Fruit fly (Drosophila melanogaster) whole organism, pupa: Measurements from ENCODE around the gene Kdm3.

Experiments
- CG10348 ChIP-seq: fragments of 200-800 bp; sonication (Bioruptor generic); IDR thresholded peaks from 2 replicates; pipeline ENCODE4 v1.3.6; 2022; ENCODE audit warnings: missing biosample characterization, missing genetic modification characterization
- CG12605 ChIP-seq: fragments of 200-800 bp; sonication (Bioruptor generic); IDR thresholded peaks from 2 replicates; pipeline ENCODE4 v1.3.6; 2022; ENCODE audit warnings: missing biosample characterization, missing genetic modification characterization
- CG13204 ChIP-seq: fragments of 200-800 bp; sonication (Bioruptor generic); optimal IDR thresholded peaks from 2 replicates; lab custom pipeline; 2018; ENCODE audit warnings: missing biosample characterization, mild to moderate bottlenecking, missing genetic modification characterization, moderate library complexity
- CG14655 ChIP-seq: fragments of 200-800 bp; sonication (Bioruptor generic); optimal IDR thresholded peaks from 3 replicates; lab custom pipeline; 2017; ENCODE audit warnings: mild to moderate bottlenecking, missing biosample characterization, missing genetic modification reagents, missing genetic modification characterization
- CG15710 ChIP-seq: fragments of 200-800 bp; sonication (Bioruptor generic); optimal IDR thresholded peaks from 2 replicates; lab custom pipeline; 2018; ENCODE audit warnings: missing biosample characterization, mild to moderate bottlenecking, missing genetic modification characterization, moderate library complexity
- CG17806 ChIP-seq: fragments of 200-800 bp; sonication (Bioruptor generic); optimal IDR thresholded peaks from 2 replicates; lab custom pipeline; 2018; ENCODE audit warnings: missing biosample characterization, mild to moderate bottlenecking, missing genetic modification characterization, moderate library complexity
- CG32121 ChIP-seq: fragments of 200-800 bp; sonication (Bioruptor generic); IDR thresholded peaks from 2 replicates; pipeline ENCODE4 v1.3.6; 2022; ENCODE audit warnings: missing biosample characterization, missing genetic modification characterization
- CG4496 ChIP-seq: fragments of 200-800 bp; sonication (Bioruptor generic); IDR thresholded peaks from 3 replicates; pipeline ENCODE4 v1.3.6; 2022; ENCODE audit warnings: missing biosample characterization, missing genetic modification characterization
- CG8159 ChIP-seq: fragments of 200-800 bp; sonication (Bioruptor generic); optimal IDR thresholded peaks from 3 replicates; lab custom pipeline; 2018; ENCODE audit warnings: missing biosample characterization, mild to moderate bottlenecking, missing genetic modification characterization, moderate library complexity
- CG8301 ChIP-seq: fragments of 200-800 bp; sonication (Bioruptor generic); optimal IDR thresholded peaks from 2 replicates; lab custom pipeline; 2018; ENCODE audit warnings: missing biosample characterization, mild to moderate bottlenecking, missing genetic modification characterization
- CG9948 ChIP-seq: fragments of 200-800 bp; sonication (Bioruptor generic); optimal IDR thresholded peaks from 2 replicates; lab custom pipeline; 2018; ENCODE audit warnings: missing biosample characterization, mild to moderate bottlenecking, missing genetic modification characterization, moderate library complexity
- D1 ChIP-seq: fragments of 200-800 bp; sonication (Bioruptor generic); optimal IDR thresholded peaks from 2 replicates; lab custom pipeline; 2018; ENCODE audit warnings: missing biosample characterization, mild to moderate bottlenecking, missing genetic modification characterization, moderate library complexity
- EcR ChIP-seq: fragments of 200-800 bp; sonication (Bioruptor generic); optimal IDR thresholded peaks from 3 replicates; lab custom pipeline; 2019; ENCODE audit warnings: missing biosample characterization, missing genetic modification characterization, mild to moderate bottlenecking, moderate library complexity, missing genetic modification reagents
- Ets98B ChIP-seq: fragments of 200-800 bp; sonication (Bioruptor generic); IDR thresholded peaks from 2 replicates; pipeline ENCODE4 v1.3.6; 2022; ENCODE audit warnings: missing biosample characterization, missing genetic modification characterization
- Pif1A ChIP-seq: fragments of 200-800 bp; sonication (Bioruptor generic); optimal IDR thresholded peaks from 3 replicates; lab custom pipeline; 2016; ENCODE audit warnings: missing biosample characterization, missing genetic modification characterization
- Pif1B ChIP-seq: fragments of 200-800 bp; sonication (Bioruptor generic); optimal IDR thresholded peaks from 3 replicates; lab custom pipeline; 2016; ENCODE audit warnings: missing biosample characterization, missing genetic modification characterization
- Snoo ChIP-seq: fragments of 200-800 bp; sonication (Bioruptor generic); optimal IDR thresholded peaks from 3 replicates; lab custom pipeline; 2017; ENCODE audit warnings: missing biosample characterization, mild to moderate bottlenecking, missing genetic modification characterization, inconsistent platforms
- fd96Ca ChIP-seq: fragments of 200-800 bp; sonication (Bioruptor generic); IDR thresholded peaks from 3 replicates; pipeline ENCODE4 v1.3.6; 2022; ENCODE audit warnings: missing biosample characterization, missing genetic modification characterization
- gl ChIP-seq: fragments of 200-800 bp; sonication (Bioruptor generic); optimal IDR thresholded peaks from 2 replicates; lab custom pipeline; 2018; ENCODE audit warnings: missing biosample characterization, mild to moderate bottlenecking, missing genetic modification characterization
- rn ChIP-seq: fragments of 200-800 bp; sonication (Bioruptor generic); IDR thresholded peaks from 2 replicates; pipeline ENCODE4 v1.3.6; 2022; ENCODE audit warnings: missing biosample characterization, missing genetic modification characterization

The Kdm3 gene

DNA sequence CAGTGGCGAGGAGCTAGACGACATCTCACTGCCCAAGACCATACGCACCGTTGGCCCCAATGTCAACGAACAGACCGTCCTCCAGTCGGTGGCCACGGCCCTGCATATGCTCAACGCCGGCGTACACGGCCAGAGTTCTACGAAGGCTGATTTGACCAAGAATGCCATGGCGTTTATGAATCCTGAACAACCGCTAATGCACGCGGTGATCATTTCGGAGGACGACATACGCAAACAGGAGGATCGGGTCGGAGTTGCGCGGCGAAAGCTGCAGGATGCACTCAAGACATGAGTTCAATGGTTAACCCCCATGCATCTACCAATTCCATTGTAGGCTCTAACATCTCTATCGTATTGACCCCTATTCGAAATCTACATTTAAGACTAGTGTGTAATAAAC is 45.3 kb downstream of the Kdm3 start:
- no peak for TF ChIP-seq EcR (GFP tag; lab: Kevin White, UChicago)
- no peak for TF ChIP-seq fd96Ca (GFP tag; lab: Robert Waterston, UW)
- TF ChIP-seq CG9948 (tag; lab: Kevin White, UChicago): no peak
- TF ChIP-seq CG32121 (GFP tag; lab: Robert Waterston, UW): no peak
- TF ChIP-seq CG8301 (tag; lab: Kevin White, UChicago): no peak
- TF ChIP-seq CG8159 (tag; lab: Kevin White, UChicago): no peak

DNA sequence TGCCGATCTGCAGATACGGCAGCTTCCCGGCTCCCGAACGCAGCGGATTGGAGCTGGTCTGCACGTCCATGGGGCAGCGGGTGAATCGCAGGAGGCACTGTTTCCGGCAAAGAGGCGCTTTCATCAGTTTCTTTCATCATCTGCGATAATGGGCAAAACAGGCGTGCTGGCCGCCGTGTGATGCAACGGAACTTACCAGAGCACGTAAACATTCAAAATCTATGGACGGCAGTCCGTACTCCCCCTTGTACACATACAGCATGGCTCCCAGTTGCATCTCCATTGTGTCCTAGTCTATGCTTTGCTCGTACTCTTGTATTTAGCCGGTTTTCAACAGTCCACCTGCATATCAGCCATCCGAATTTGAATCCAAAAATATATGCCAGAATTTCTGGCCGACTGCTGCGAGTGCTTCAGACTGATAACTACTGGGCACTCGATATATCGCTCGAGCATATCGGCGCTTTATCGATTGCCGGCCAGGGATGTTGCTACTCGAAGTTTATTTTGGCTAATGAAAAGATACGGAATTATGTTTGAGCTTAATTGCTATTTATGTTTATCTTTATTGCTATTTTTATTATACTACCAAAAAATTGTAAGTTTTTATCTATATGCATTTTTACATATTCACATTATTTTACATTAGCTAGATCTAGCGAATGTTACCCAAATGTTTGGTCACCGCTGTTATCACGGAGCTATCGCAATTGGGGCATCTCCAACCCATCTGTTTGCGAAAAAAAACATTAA is 47.6 kb downstream of the Kdm3 start, which contains the start of the genes CG9393 and Vps45:
TSS of gene CG9393 (minus strand) at position 434 of the 753 bp plus-strand sequence.
TSS of gene Vps45 (plus strand) at position 685 of the 753 bp plus-strand sequence.
- no peak for TF ChIP-seq CG8301 (tag; lab: Kevin White, UChicago)
- TF ChIP-seq CG15710: peak; percentile 38
- no peak for TF ChIP-seq CG13204 (GFP tag; lab: Kevin White, UChicago)
- TF ChIP-seq Pif1B (GFP tag; lab: Kevin White, UChicago): no peak
- no peak for TF ChIP-seq D1 (tag; lab: Kevin White, UChicago)
- TF ChIP-seq EcR (GFP tag; lab: Kevin White, UChicago): no peak
- TF ChIP-seq CG17806: peak; percentile 31
- TF ChIP-seq CG32121 (GFP tag; lab: Robert Waterston, UW): peak; percentile 32; the same call in 1 of the 2 replicates
- 0 out of 3 replicates have a peak, but pooled peaks have one; percentile 42 for TF ChIP-seq CG4496 (GFP tag; lab: Robert Waterston, UW)
- peak; percentile 26 for TF ChIP-seq CG9948 (tag; lab: Kevin White, UChicago)
- no peak for TF ChIP-seq gl
- TF ChIP-seq CG10348 (GFP tag; lab: Robert Waterston, UW): no peak
- TF ChIP-seq CG8159 (tag; lab: Kevin White, UChicago): no peak
- no peak for TF ChIP-seq fd96Ca (GFP tag; lab: Robert Waterston, UW)
- no peak for TF ChIP-seq CG12605

DNA sequence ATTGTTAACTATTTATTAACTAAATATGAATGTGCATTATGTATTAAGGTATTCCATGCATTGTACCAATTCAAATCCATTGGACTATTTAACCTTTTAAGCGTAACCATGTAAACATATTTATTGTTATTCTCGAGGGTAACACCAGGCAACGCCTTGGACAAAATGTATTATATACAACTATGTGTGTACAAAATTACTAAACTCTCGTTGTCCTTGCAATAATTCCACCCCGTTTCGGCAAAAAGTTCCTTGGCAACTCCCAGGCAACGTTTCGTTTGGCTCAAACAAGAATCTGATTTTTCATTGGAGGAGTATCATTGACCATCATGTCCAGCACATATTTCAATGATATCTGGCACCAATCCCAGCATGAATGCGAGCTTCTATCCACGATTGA is 50.1 kb downstream of the Kdm3 start, which contains the start of gene CG16789:
TSS of gene CG16789 (plus strand) at position 301 of the 400 bp plus-strand sequence.
- no peak for TF ChIP-seq CG14655 (GFP tag; lab: Kevin White, UChicago)
- TF ChIP-seq CG17806: no peak
- TF ChIP-seq CG9948 (tag; lab: Kevin White, UChicago): no peak
- no peak for TF ChIP-seq EcR (GFP tag; lab: Kevin White, UChicago)
- no peak for TF ChIP-seq fd96Ca (GFP tag; lab: Robert Waterston, UW)
- no peak for TF ChIP-seq Pif1A (GFP tag; lab: Kevin White, UChicago)
- no peak for TF ChIP-seq Ets98B (GFP tag; lab: Robert Waterston, UW)
- no peak for TF ChIP-seq CG13204 (GFP tag; lab: Kevin White, UChicago)
- no peak for TF ChIP-seq Pif1B (GFP tag; lab: Kevin White, UChicago)
- no peak for TF ChIP-seq CG12605
- no peak for TF ChIP-seq rn (GFP tag; lab: Robert Waterston, UW)
- TF ChIP-seq CG8301 (tag; lab: Kevin White, UChicago): no peak
- no peak for TF ChIP-seq Snoo (tag; lab: Kevin White, UChicago)
- TF ChIP-seq CG15710: no peak
- TF ChIP-seq, all 21 proteins: peak for 0

DNA sequence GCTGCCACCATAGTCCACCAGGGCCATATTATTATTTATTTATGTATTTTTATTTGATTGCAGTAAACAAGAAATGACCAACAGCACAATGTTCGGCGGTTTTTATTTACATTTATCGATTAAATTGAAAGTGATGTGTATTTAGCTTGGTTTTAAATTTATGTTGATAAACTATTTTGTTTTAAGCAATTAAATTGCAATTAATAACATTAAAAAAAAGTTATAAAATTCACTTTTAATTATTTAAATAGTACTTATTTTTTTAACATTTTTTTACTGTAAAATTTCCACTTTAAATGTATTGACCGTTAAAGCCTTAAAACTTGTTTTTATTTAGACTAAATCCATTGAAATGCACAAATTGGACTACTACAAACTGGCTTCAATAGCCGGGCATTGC is 54.3 kb downstream of the Kdm3 start, which contains the start of gene CG16790:
TSS of gene CG16790 (minus strand) at position 101 of the 400 bp plus-strand sequence.
- no peak for TF ChIP-seq Ets98B (GFP tag; lab: Robert Waterston, UW)
- TF ChIP-seq fd96Ca (GFP tag; lab: Robert Waterston, UW): no peak
- no peak for TF ChIP-seq gl
- no peak for TF ChIP-seq CG15710
- no peak for TF ChIP-seq D1 (tag; lab: Kevin White, UChicago)
- no peak for TF ChIP-seq Snoo (tag; lab: Kevin White, UChicago)
- no peak for TF ChIP-seq Pif1B (GFP tag; lab: Kevin White, UChicago)
- TF ChIP-seq, all 21 proteins: peak for 0
